Fruit fly (Drosophila melanogaster) whole organism, embryonic: ENCODE measurements around the gene CG13390.
A peak's percentile ranks its signal among the peaks of the same experiment; 100 is the strongest.

Source experiments
- Atf-2 ChIP-seq: fragments of 200-800 bp; sonication (Bioruptor generic); optimal IDR thresholded peaks from 2 replicates; lab custom pipeline; 2016; ENCODE audit warnings: missing biosample characterization, missing genetic modification characterization
- CG11398 ChIP-seq: fragments of 200-800 bp; sonication (Bioruptor generic); optimal IDR thresholded peaks from 2 replicates; lab custom pipeline; 2016; ENCODE audit warnings: missing biosample characterization, missing genetic modification characterization
- CG11695 ChIP-seq: fragments of 200-800 bp; sonication (Bioruptor generic); IDR thresholded peaks from 3 replicates; pipeline ENCODE4 v1.3.6; 2022; ENCODE audit warnings: missing biosample characterization, missing genetic modification characterization
- CG11696 ChIP-seq: fragments of 200-800 bp; sonication (Bioruptor generic); IDR thresholded peaks from 2 replicates; pipeline ENCODE4 v1.3.6; 2022; ENCODE audit warnings: missing biosample characterization, missing genetic modification characterization
- CG12744 ChIP-seq: fragments of 200-800 bp; sonication (Bioruptor generic); optimal IDR thresholded peaks from 2 replicates; lab custom pipeline; 2016; ENCODE audit warnings: missing biosample characterization, missing genetic modification characterization
- CG13123 ChIP-seq: fragments of 200-800 bp; sonication (Bioruptor generic); optimal IDR thresholded peaks from 2 replicates; lab custom pipeline; 2016; ENCODE audit warnings: missing biosample characterization, missing genetic modification characterization
- CG14014 ChIP-seq: fragments of 200-800 bp; sonication (Bioruptor generic); IDR thresholded peaks from 2 replicates; pipeline ENCODE4 v1.3.6; 2022; ENCODE audit warnings: missing biosample characterization, missing genetic modification characterization
- CG15011 ChIP-seq: fragments of 200-800 bp; sonication (Bioruptor generic); optimal IDR thresholded peaks from 3 replicates; lab custom pipeline; 2018; ENCODE audit warnings: missing biosample characterization, mild to moderate bottlenecking, missing genetic modification characterization
- CG15073 ChIP-seq: fragments of 200-800 bp; sonication (Bioruptor generic); optimal IDR thresholded peaks from 2 replicates; lab custom pipeline; 2016; ENCODE audit warnings: missing biosample characterization, missing genetic modification characterization
- CG16863 ChIP-seq: fragments of 200-800 bp; sonication (Bioruptor generic); optimal IDR thresholded peaks from 3 replicates; lab custom pipeline; 2016; ENCODE audit warnings: missing biosample characterization, missing genetic modification characterization
- CG17328 ChIP-seq: fragments of 200-800 bp; sonication (Bioruptor generic); IDR thresholded peaks from 2 replicates; pipeline ENCODE4 v1.3.6; 2022; ENCODE audit warnings: missing biosample characterization, missing genetic modification characterization
- CG17385 ChIP-seq: fragments of 200-800 bp; sonication (Bioruptor generic); optimal IDR thresholded peaks from 3 replicates; lab custom pipeline; 2018; ENCODE audit warnings: missing biosample characterization, mild to moderate bottlenecking, missing genetic modification characterization
- CG3847 ChIP-seq: fragments of 200-800 bp; sonication (Bioruptor generic); IDR thresholded peaks from 2 replicates; pipeline ENCODE4 v1.3.6; 2022; ENCODE audit warnings: missing biosample characterization, missing genetic modification characterization
- CG5180 ChIP-seq: fragments of 200-800 bp; sonication (Bioruptor generic); optimal IDR thresholded peaks from 3 replicates; lab custom pipeline; 2017; ENCODE audit warnings: missing biosample characterization, missing genetic modification characterization, mild to moderate bottlenecking, moderate library complexity, missing genetic modification reagents
- CG6254 ChIP-seq: fragments of 200-800 bp; sonication (Bioruptor generic); optimal IDR thresholded peaks from 3 replicates; lab custom pipeline; 2017; ENCODE audit warnings: mild to moderate bottlenecking, missing biosample characterization, missing genetic modification reagents, missing genetic modification characterization
- CG7271 ChIP-seq: fragments of 200-800 bp; sonication (Bioruptor generic); optimal IDR thresholded peaks from 2 replicates; lab custom pipeline; 2018; ENCODE audit warnings: missing biosample characterization, mild to moderate bottlenecking, missing genetic modification characterization, moderate library complexity
- CG7963 ChIP-seq: fragments of 200-800 bp; sonication (Bioruptor generic); IDR thresholded peaks from 3 replicates; pipeline ENCODE4 v1.3.6; 2022; ENCODE audit warnings: missing biosample characterization, missing genetic modification characterization; ENCODE audit not compliant: partially characterized antibody
- CG8478 ChIP-seq: fragments of >200 bp; optimal IDR thresholded peaks from 2 replicates; lab custom pipeline; 2018
- CrebB ChIP-seq: fragments of 200-800 bp; sonication (Bioruptor generic); optimal IDR thresholded peaks from 3 replicates; lab custom pipeline; 2018; ENCODE audit warnings: missing biosample characterization, mild to moderate bottlenecking, missing genetic modification characterization
- D ChIP-seq, 2 experiments: fragments of 200-800 bp in 1 of 2; fragments of >200 bp in 1 of 2; sonication (Bioruptor generic) in 1 of 2; optimal IDR thresholded peaks; 2 replicates in 1 of 2; 3 replicates in 1 of 2; lab custom pipeline; 2017; ENCODE audit warnings: mild to moderate bottlenecking in 1 of 2, missing biosample characterization in 1 of 2, missing genetic modification characterization in 1 of 2, missing genetic modification reagents in 1 of 2
- Doc3 ChIP-seq: fragments of 200-800 bp; sonication (Bioruptor generic); IDR thresholded peaks from 3 replicates; pipeline ENCODE4 v1.3.6; 2022; ENCODE audit warnings: missing biosample characterization, missing genetic modification characterization; ENCODE audit not compliant: partially characterized antibody
- Dref ChIP-seq: fragments of 200-800 bp; sonication (Bioruptor generic); IDR thresholded peaks from 2 replicates; pipeline ENCODE4 v1.3.6; 2022; ENCODE audit warnings: missing biosample characterization, missing genetic modification characterization
- HLHmδ ChIP-seq: fragments of 200-800 bp; sonication (Bioruptor generic); optimal IDR thresholded peaks from 2 replicates; lab custom pipeline; 2018; ENCODE audit warnings: missing biosample characterization, mild to moderate bottlenecking, missing genetic modification characterization, moderate library complexity
- Mrtf ChIP-seq: fragments of 200-800 bp; sonication (Bioruptor generic); IDR thresholded peaks from 3 replicates; pipeline ENCODE4 v1.3.6; 2022; ENCODE audit warnings: missing biosample characterization, missing genetic modification characterization
- Nf-YA ChIP-seq: fragments of 200-800 bp; sonication (Bioruptor generic); IDR thresholded peaks from 2 replicates; pipeline ENCODE4 v1.3.6; 2022; ENCODE audit warnings: missing biosample characterization, missing genetic modification characterization
- Opbp ChIP-seq: fragments of 200-800 bp; sonication (Bioruptor generic); IDR thresholded peaks from 3 replicates; pipeline ENCODE4 v1.3.6; 2022; ENCODE audit warnings: missing biosample characterization, missing genetic modification characterization; ENCODE audit not compliant: partially characterized antibody
- Sox100B ChIP-seq: fragments of 200-800 bp; sonication (Bioruptor generic); optimal IDR thresholded peaks from 3 replicates; lab custom pipeline; 2018; ENCODE audit warnings: missing biosample characterization, mild to moderate bottlenecking, missing genetic modification characterization
- Trl ChIP-seq, 3 experiments: fragments of >200 bp in 2 of 3; fragments of 200-800 bp in 1 of 3; sonication (Bioruptor generic) in 1 of 3; optimal IDR thresholded peaks; 2 replicates in 1 of 3; 3 replicates in 2 of 3; lab custom pipeline; 2016 to 2017; ENCODE audit warnings: missing biosample characterization in 1 of 3, missing genetic modification characterization in 1 of 3
- Usf ChIP-seq: fragments of 200-800 bp; sonication (Bioruptor generic); optimal IDR thresholded peaks from 2 replicates; lab custom pipeline; 2017; ENCODE audit warnings: missing genotype, missing biosample characterization, missing genetic modification characterization
- Vsx1 ChIP-seq: fragments of 200-800 bp; sonication (Bioruptor generic); optimal IDR thresholded peaks from 2 replicates; lab custom pipeline; 2017; ENCODE audit warnings: missing biosample characterization, mild to moderate bottlenecking, missing genetic modification characterization, missing genetic modification reagents
- Xbp1 ChIP-seq: fragments of 200-800 bp; sonication (Bioruptor generic); optimal IDR thresholded peaks from 3 replicates; lab custom pipeline; 2016; ENCODE audit warnings: missing biosample characterization, mild to moderate bottlenecking, missing genetic modification characterization
- Xrp1 ChIP-seq: fragments of 200-800 bp; sonication (Bioruptor generic); IDR thresholded peaks from 2 replicates; pipeline ENCODE4 v1.3.6; 2022; ENCODE audit warnings: missing biosample characterization, missing genetic modification characterization
- ap ChIP-seq: fragments of 200-800 bp; sonication (Bioruptor generic); IDR thresholded peaks from 2 replicates; pipeline ENCODE4 v1.3.6; 2022; ENCODE audit warnings: missing biosample characterization, missing genetic modification characterization
- az2 ChIP-seq: fragments of 200-800 bp; sonication (Bioruptor generic); optimal IDR thresholded peaks from 3 replicates; lab custom pipeline; 2016; ENCODE audit warnings: missing biosample characterization, missing genetic modification characterization
- cato ChIP-seq: fragments of 200-800 bp; sonication (Bioruptor generic); optimal IDR thresholded peaks from 2 replicates; lab custom pipeline; 2016; ENCODE audit warnings: missing biosample characterization, missing genetic modification characterization, borderline replicate concordance
- cg ChIP-seq: fragments of 200-800 bp; sonication (Bioruptor generic); optimal IDR thresholded peaks from 3 replicates; lab custom pipeline; 2019; ENCODE audit warnings: missing biosample characterization, mild to moderate bottlenecking, missing genetic modification characterization, moderate library complexity
- chinmo ChIP-seq: fragments of 200-800 bp; sonication (Bioruptor generic); IDR thresholded peaks from 4 replicates; pipeline ENCODE4 v1.3.6; 2022; ENCODE audit warnings: missing biosample characterization, missing genetic modification characterization; ENCODE audit not compliant: partially characterized antibody
- chn ChIP-seq: fragments of 200-800 bp; sonication (Bioruptor generic); optimal IDR thresholded peaks from 2 replicates; lab custom pipeline; 2016; ENCODE audit warnings: missing biosample characterization, missing genetic modification characterization
- emc ChIP-seq: fragments of 200-800 bp; sonication (Bioruptor generic); optimal IDR thresholded peaks from 2 replicates; lab custom pipeline; 2016; ENCODE audit warnings: missing biosample characterization, missing genetic modification characterization
- en ChIP-seq: fragments of 200-800 bp; sonication (Bioruptor generic); optimal IDR thresholded peaks from 2 replicates; lab custom pipeline; 2016; ENCODE audit warnings: missing biosample characterization, missing genetic modification characterization
- esg ChIP-seq: fragments of 200-800 bp; sonication (Bioruptor generic); conservative IDR thresholded peaks from 2 replicates; pipeline ENCODE4 v1.3.6; 2022; ENCODE audit warnings: missing biosample characterization, missing genetic modification characterization
- eve ChIP-seq, 2 experiments: fragments of >200 bp; optimal IDR thresholded peaks; 2 replicates each; lab custom pipeline; 2017; ENCODE audit warnings: missing biosample characterization in 2 of 2, missing genetic modification characterization in 2 of 2
- ewg ChIP-seq: fragments of 200-800 bp; sonication (Bioruptor generic); optimal IDR thresholded peaks from 3 replicates; lab custom pipeline; 2017; ENCODE audit warnings: mild to moderate bottlenecking, missing biosample characterization, missing genetic modification reagents, missing genetic modification characterization
- gsb ChIP-seq: fragments of 200-800 bp; sonication (Bioruptor generic); IDR thresholded peaks from 2 replicates; pipeline ENCODE4 v1.3.6; 2022; ENCODE audit warnings: missing biosample characterization, missing genetic modification characterization
- lov ChIP-seq, 2 experiments: fragments of 200-800 bp in 1 of 2; fragments of >200 bp in 1 of 2; sonication (Bioruptor generic) in 1 of 2; IDR thresholded peaks in 1 of 2; optimal IDR thresholded peaks in 1 of 2; 2 replicates in 1 of 2; 3 replicates in 1 of 2; pipeline versions ENCODE4 v1.3.6 to Lab custom; 2017 to 2022; ENCODE audit warnings: missing biosample characterization in 1 of 2, missing genetic modification characterization in 1 of 2
- so ChIP-seq: fragments of 200-800 bp; sonication (Bioruptor generic); IDR thresholded peaks from 3 replicates; pipeline ENCODE4 v1.3.6; 2022; ENCODE audit warnings: missing biosample characterization, missing genetic modification characterization
- sqz ChIP-seq: fragments of 200-800 bp; sonication (Bioruptor generic); optimal IDR thresholded peaks from 3 replicates; lab custom pipeline; 2018; ENCODE audit warnings: missing biosample characterization, mild to moderate bottlenecking, missing genetic modification characterization
- tx ChIP-seq: fragments of 200-800 bp; sonication (Bioruptor generic); optimal IDR thresholded peaks from 2 replicates; lab custom pipeline; 2016; ENCODE audit warnings: missing biosample characterization, missing genetic modification characterization

CG13390 gene

dm6 chr2L:8403286-8404270 lies 27.0 kb upstream of the CG13390 start, which contains the start of gene emb (continued):
- TF ChIP-seq ewg (GFP tag; lab: Kevin White, UChicago): peak; percentile 53
- TF ChIP-seq cg (GFP tag; lab: Kevin White, UChicago): peak; percentile 99
- peak; percentile 13 for TF ChIP-seq cato (GFP tag; lab: Kevin White, UChicago)
- peak; percentile 33 for TF ChIP-seq CrebB (tag; lab: Kevin White, UChicago)
- no peak for TF ChIP-seq so (GFP tag; lab: Robert Waterston, UW)
- no peak for TF ChIP-seq CG15073
- TF ChIP-seq CG11695 (GFP tag; lab: Robert Waterston, UW): no peak
- TF ChIP-seq lov (optimal IDR thresholded peaks at IDR 0.05; lab: Kevin White, UChicago): no peak
- no peak for TF ChIP-seq lov (GFP tag; IDR thresholded peaks at IDR 0.05; lab: Robert Waterston, UW)
- no peak for TF ChIP-seq CG15011 (GFP tag; lab: Kevin White, UChicago)
- no peak for TF ChIP-seq CG11398 (GFP tag; lab: Kevin White, UChicago)
- no peak for TF ChIP-seq CG11696 (GFP tag; lab: Robert Waterston, UW)
- TF ChIP-seq Trl (optimal IDR thresholded peaks at IDR 0.05; lab: Kevin White, UChicago): no peak
- TF ChIP-seq Trl (GFP tag; optimal IDR thresholded peaks at IDR 0.05; lab: Kevin White, UChicago): peak; percentile 50
- TF ChIP-seq Dref: peak; percentile 99
- TF ChIP-seq Xbp1 (GFP tag; lab: Kevin White, UChicago): peak; percentile 45
- no peak for TF ChIP-seq CG13123 (GFP tag; lab: Kevin White, UChicago)
- TF ChIP-seq CG6254 (GFP tag; lab: Kevin White, UChicago): no peak
- TF ChIP-seq CG12744 (GFP tag; lab: Kevin White, UChicago): peak; percentile 9
- TF ChIP-seq sqz (GFP tag; lab: Kevin White, UChicago): peak; percentile 67
- peak; percentile 96 for TF ChIP-seq Opbp (GFP tag; lab: Robert Waterston, UW)
- TF ChIP-seq Doc3 (GFP tag; lab: Robert Waterston, UW): peak; percentile 92
- TF ChIP-seq tx (GFP tag; lab: Kevin White, UChicago): peak; percentile 44
- TF ChIP-seq Atf-2 (GFP tag; lab: Kevin White, UChicago): peak; percentile 18
- no peak for TF ChIP-seq en (GFP tag; lab: Kevin White, UChicago)
- no peak for TF ChIP-seq esg (GFP tag; lab: Robert Waterston, UW)
- TF ChIP-seq Vsx1 (GFP tag; lab: Kevin White, UChicago): no peak
- no peak for TF ChIP-seq Nf-YA (GFP tag; lab: Robert Waterston, UW)
- TF ChIP-seq D (optimal IDR thresholded peaks at IDR 0.05; lab: Kevin White, UChicago): no peak
- TF ChIP-seq D (GFP tag; optimal IDR thresholded peaks at IDR 0.05; lab: Kevin White, UChicago): no peak

dm6 chr2L:8402928-8403285 lies 26.3 kb upstream of the CG13390 start, which contains the start of gene fy:
fy (minus strand) TSS chr2L:8403280.
- TF ChIP-seq CG7963 (GFP tag; lab: Robert Waterston, UW) (no peak), az2 (GFP tag; lab: Kevin White, UChicago) (no peak), eve (GFP tag; optimal IDR thresholded peaks at IDR 0.05; lab: Kevin White, UChicago) (no peak), chinmo (GFP tag; lab: Robert Waterston, UW) (no peak), gsb (no peak), CG8478 (lab: Kevin White, UChicago) (no peak), CG17328 (GFP tag; lab: Robert Waterston, UW) (no peak), CG14014 (no peak), CG17385 (GFP tag; lab: Kevin White, UChicago) (peak; percentile 91), CG3847 (GFP tag; lab: Robert Waterston, UW) (no peak), ap (no peak), CG16863 (GFP tag; lab: Kevin White, UChicago) (no peak), CG5180 (GFP tag; lab: Kevin White, UChicago) (peak; percentile 96), Usf (no peak), chn (GFP tag; lab: Kevin White, UChicago) (no peak), Xrp1 (GFP tag; lab: Robert Waterston, UW) (no peak), Mrtf (GFP tag; lab: Robert Waterston, UW) (no peak), HLHmδ (GFP tag; lab: Kevin White, UChicago) (no peak), CG7271 (no peak), Sox100B (peak; percentile 22), emc (GFP tag; lab: Kevin White, UChicago) (no peak)
- TF ChIP-seq, all 482 proteins: peak for 3
